Fruit fly (Drosophila melanogaster) whole organism, pupa: ENCODE results near the gene stg1.

Experiments
- CG10348 ChIP-seq: fragments of 200-800 bp; sonication (Bioruptor generic); IDR thresholded peaks from 2 replicates; pipeline ENCODE4 v1.3.6; 2022; ENCODE audit warnings: missing biosample characterization, missing genetic modification characterization
- CG12605 ChIP-seq: fragments of 200-800 bp; sonication (Bioruptor generic); IDR thresholded peaks from 2 replicates; pipeline ENCODE4 v1.3.6; 2022; ENCODE audit warnings: missing biosample characterization, missing genetic modification characterization
- CG13204 ChIP-seq: fragments of 200-800 bp; sonication (Bioruptor generic); optimal IDR thresholded peaks from 2 replicates; lab custom pipeline; 2018; ENCODE audit warnings: missing biosample characterization, mild to moderate bottlenecking, missing genetic modification characterization, moderate library complexity
- CG14655 ChIP-seq: fragments of 200-800 bp; sonication (Bioruptor generic); optimal IDR thresholded peaks from 3 replicates; lab custom pipeline; 2017; ENCODE audit warnings: mild to moderate bottlenecking, missing biosample characterization, missing genetic modification reagents, missing genetic modification characterization
- CG15710 ChIP-seq: fragments of 200-800 bp; sonication (Bioruptor generic); optimal IDR thresholded peaks from 2 replicates; lab custom pipeline; 2018; ENCODE audit warnings: missing biosample characterization, mild to moderate bottlenecking, missing genetic modification characterization, moderate library complexity
- CG17806 ChIP-seq: fragments of 200-800 bp; sonication (Bioruptor generic); optimal IDR thresholded peaks from 2 replicates; lab custom pipeline; 2018; ENCODE audit warnings: missing biosample characterization, mild to moderate bottlenecking, missing genetic modification characterization, moderate library complexity
- CG32121 ChIP-seq: fragments of 200-800 bp; sonication (Bioruptor generic); IDR thresholded peaks from 2 replicates; pipeline ENCODE4 v1.3.6; 2022; ENCODE audit warnings: missing biosample characterization, missing genetic modification characterization
- CG34367 ChIP-seq: fragments of 200-800 bp; sonication (Bioruptor generic); optimal IDR thresholded peaks from 2 replicates; lab custom pipeline; 2018; ENCODE audit warnings: missing biosample characterization, mild to moderate bottlenecking, missing genetic modification characterization
- CG4496 ChIP-seq: fragments of 200-800 bp; sonication (Bioruptor generic); IDR thresholded peaks from 3 replicates; pipeline ENCODE4 v1.3.6; 2022; ENCODE audit warnings: missing biosample characterization, missing genetic modification characterization
- CG8159 ChIP-seq: fragments of 200-800 bp; sonication (Bioruptor generic); optimal IDR thresholded peaks from 3 replicates; lab custom pipeline; 2018; ENCODE audit warnings: missing biosample characterization, mild to moderate bottlenecking, missing genetic modification characterization, moderate library complexity
- CG8301 ChIP-seq: fragments of 200-800 bp; sonication (Bioruptor generic); optimal IDR thresholded peaks from 2 replicates; lab custom pipeline; 2018; ENCODE audit warnings: missing biosample characterization, mild to moderate bottlenecking, missing genetic modification characterization
- CG9948 ChIP-seq: fragments of 200-800 bp; sonication (Bioruptor generic); optimal IDR thresholded peaks from 2 replicates; lab custom pipeline; 2018; ENCODE audit warnings: missing biosample characterization, mild to moderate bottlenecking, missing genetic modification characterization, moderate library complexity
- D1 ChIP-seq: fragments of 200-800 bp; sonication (Bioruptor generic); optimal IDR thresholded peaks from 2 replicates; lab custom pipeline; 2018; ENCODE audit warnings: missing biosample characterization, mild to moderate bottlenecking, missing genetic modification characterization, moderate library complexity
- EcR ChIP-seq: fragments of 200-800 bp; sonication (Bioruptor generic); optimal IDR thresholded peaks from 3 replicates; lab custom pipeline; 2019; ENCODE audit warnings: missing biosample characterization, missing genetic modification characterization, mild to moderate bottlenecking, moderate library complexity, missing genetic modification reagents
- Ets98B ChIP-seq: fragments of 200-800 bp; sonication (Bioruptor generic); IDR thresholded peaks from 2 replicates; pipeline ENCODE4 v1.3.6; 2022; ENCODE audit warnings: missing biosample characterization, missing genetic modification characterization
- Pif1A ChIP-seq: fragments of 200-800 bp; sonication (Bioruptor generic); optimal IDR thresholded peaks from 3 replicates; lab custom pipeline; 2016; ENCODE audit warnings: missing biosample characterization, missing genetic modification characterization
- Pif1B ChIP-seq: fragments of 200-800 bp; sonication (Bioruptor generic); optimal IDR thresholded peaks from 3 replicates; lab custom pipeline; 2016; ENCODE audit warnings: missing biosample characterization, missing genetic modification characterization
- Snoo ChIP-seq: fragments of 200-800 bp; sonication (Bioruptor generic); optimal IDR thresholded peaks from 3 replicates; lab custom pipeline; 2017; ENCODE audit warnings: missing biosample characterization, mild to moderate bottlenecking, missing genetic modification characterization, inconsistent platforms
- fd96Ca ChIP-seq: fragments of 200-800 bp; sonication (Bioruptor generic); IDR thresholded peaks from 3 replicates; pipeline ENCODE4 v1.3.6; 2022; ENCODE audit warnings: missing biosample characterization, missing genetic modification characterization
- gl ChIP-seq: fragments of 200-800 bp; sonication (Bioruptor generic); optimal IDR thresholded peaks from 2 replicates; lab custom pipeline; 2018; ENCODE audit warnings: missing biosample characterization, mild to moderate bottlenecking, missing genetic modification characterization
- rn ChIP-seq: fragments of 200-800 bp; sonication (Bioruptor generic); IDR thresholded peaks from 2 replicates; pipeline ENCODE4 v1.3.6; 2022; ENCODE audit warnings: missing biosample characterization, missing genetic modification characterization

Gene stg1

DNA sequence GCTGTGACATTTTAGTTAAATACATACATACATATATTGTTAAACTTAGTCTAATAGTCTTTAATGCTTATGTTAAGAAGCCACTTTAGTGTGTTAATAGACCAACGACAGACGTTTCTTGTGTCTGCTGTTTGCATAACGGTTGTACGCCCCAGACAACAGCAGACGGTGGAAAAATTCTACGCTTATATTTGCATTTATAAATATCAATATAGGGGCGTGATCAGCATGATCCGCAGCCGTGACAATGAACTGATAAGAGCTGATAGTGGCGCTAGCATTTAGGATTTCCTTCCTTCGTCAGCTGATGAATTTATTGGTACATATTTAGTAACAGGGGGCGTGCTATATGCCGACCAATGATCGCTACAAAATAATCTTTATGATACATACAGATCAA lies 27.9 kb upstream of the stg1 start:
- TF ChIP-seq rn (GFP tag; lab: Robert Waterston, UW) = no peak
- peak; percentile 16 for TF ChIP-seq EcR (GFP tag; lab: Kevin White, UChicago)
- TF ChIP-seq, all 21 proteins: peak for 1

DNA sequence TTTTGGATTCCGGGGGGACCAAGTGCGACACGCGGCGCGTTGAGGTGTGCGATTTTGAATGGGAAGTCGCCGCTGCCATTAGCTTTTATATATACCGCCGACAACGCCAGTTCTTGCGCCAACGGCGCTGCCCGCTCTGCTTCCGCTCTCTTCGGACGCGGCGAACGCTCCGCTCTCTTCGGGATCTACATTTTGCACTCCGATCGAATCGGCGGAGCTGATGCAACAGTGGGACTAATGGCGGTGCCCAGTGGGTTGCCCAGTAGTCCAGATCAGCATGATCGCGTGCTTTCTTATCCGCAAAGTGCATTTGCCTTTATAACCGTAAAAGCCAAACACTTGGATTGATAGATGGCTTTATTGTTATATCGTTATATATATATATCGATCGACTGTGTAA lies 26.2 kb upstream of the stg1 start, which contains the start of gene CG32512:
TSS of gene CG32512 (minus strand) at position 67 of the 400 bp plus-strand sequence.
- peak; percentile 49 for TF ChIP-seq Ets98B (GFP tag; lab: Robert Waterston, UW)
- no peak for TF ChIP-seq CG17806 (tag; lab: Kevin White, UChicago)
- TF ChIP-seq Pif1B (GFP tag; lab: Kevin White, UChicago) = no peak
- peak; percentile 37; the same call in 2 of the 3 replicates for TF ChIP-seq CG4496 (GFP tag; lab: Robert Waterston, UW)
- TF ChIP-seq EcR (GFP tag; lab: Kevin White, UChicago) = peak; percentile 15
- peak; percentile 34; the same call in 1 of the 3 replicates for TF ChIP-seq fd96Ca (GFP tag; lab: Robert Waterston, UW)
- peak; percentile 43 for TF ChIP-seq CG13204

DNA sequence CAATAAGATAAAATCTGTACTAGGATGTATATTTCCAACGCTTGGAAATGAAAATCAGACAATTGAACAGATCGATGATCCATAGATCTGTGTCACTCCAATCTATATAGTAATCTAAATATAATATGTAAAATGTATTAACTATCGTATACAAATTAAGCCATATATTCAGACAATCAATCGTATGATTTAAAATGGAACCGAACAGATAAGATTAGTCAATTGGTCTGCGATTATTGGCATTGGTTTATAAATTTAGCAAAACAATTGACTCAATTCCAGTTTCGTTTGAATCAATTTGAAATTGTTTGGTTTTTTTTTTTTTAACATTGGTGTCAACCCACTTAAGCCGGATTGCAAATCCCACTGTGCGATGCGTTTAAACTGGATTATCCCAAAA lies 25.7 kb upstream of the stg1 start:
- TF ChIP-seq CG8159 (peak; percentile 58), CG13204 (no peak), EcR (GFP tag; lab: Kevin White, UChicago) (no peak), CG9948 (peak; percentile 41), Pif1B (GFP tag; lab: Kevin White, UChicago) (peak; percentile 15), CG15710 (tag; lab: Kevin White, UChicago) (peak; percentile 20), CG17806 (tag; lab: Kevin White, UChicago) (peak; percentile 22), CG4496 (GFP tag; lab: Robert Waterston, UW) (peak; percentile 67), gl (tag; lab: Kevin White, UChicago) (no peak), Snoo (peak; percentile 43), CG12605 (no peak), rn (GFP tag; lab: Robert Waterston, UW) (no peak), Pif1A (GFP tag; lab: Kevin White, UChicago) (no peak), CG34367 (tag; lab: Kevin White, UChicago) (peak; percentile 14), D1 (tag; lab: Kevin White, UChicago) (no peak), CG14655 (GFP tag; lab: Kevin White, UChicago) (peak; percentile 59), Ets98B (GFP tag; lab: Robert Waterston, UW) (peak; percentile 23; the same call in 1 of the 2 replicates), CG8301 (peak; percentile 18), CG32121 (GFP tag; lab: Robert Waterston, UW) (peak; percentile 28; the same call in 1 of the 2 replicates), fd96Ca (GFP tag; lab: Robert Waterston, UW) (0 out of 3 replicates have a peak, but pooled peaks have one; percentile 24)

DNA sequence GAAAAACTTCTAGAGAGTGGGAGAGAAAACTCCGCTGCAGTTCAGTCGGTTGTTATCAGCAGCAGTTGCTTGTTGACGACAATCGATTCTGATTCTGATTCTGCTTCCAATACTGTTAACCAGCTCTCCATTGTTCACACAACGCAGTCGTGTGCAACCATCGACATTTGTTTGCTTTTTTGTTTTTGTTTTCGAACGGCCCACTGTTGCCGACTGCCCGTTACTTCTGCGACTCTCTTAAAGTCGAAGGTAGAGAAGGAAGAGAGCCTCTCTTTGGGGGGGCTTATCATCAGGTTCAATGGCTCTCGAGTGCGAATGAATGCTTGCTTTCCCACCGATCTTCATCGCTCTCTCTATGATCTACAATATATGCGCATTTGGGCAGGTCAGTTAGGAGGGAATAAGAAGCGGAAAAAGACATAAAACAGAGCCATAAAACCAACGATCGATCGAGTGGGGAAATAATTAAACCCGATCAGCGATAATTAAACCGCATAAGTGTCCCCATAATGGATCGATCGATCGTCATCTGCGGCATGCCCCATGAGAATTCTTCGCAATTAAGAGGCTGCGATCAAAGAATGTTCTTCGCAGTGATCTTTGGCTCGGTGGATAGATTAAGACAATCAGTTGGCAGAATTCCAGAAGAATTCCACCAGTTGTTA lies 21.8 kb upstream of the stg1 start:
- TF ChIP-seq CG34367 (tag; lab: Kevin White, UChicago) (no peak), CG12605 (0 out of 2 replicates have a peak, but pooled peaks have one; percentile 29), D1 (tag; lab: Kevin White, UChicago) (no peak), CG4496 (GFP tag; lab: Robert Waterston, UW) (peak; percentile 45; the same call in 1 of the 3 replicates), Pif1A (GFP tag; lab: Kevin White, UChicago) (peak; percentile 16), gl (tag; lab: Kevin White, UChicago) (peak; percentile 72), CG15710 (tag; lab: Kevin White, UChicago) (peak; percentile 16), CG8159 (no peak), CG32121 (GFP tag; lab: Robert Waterston, UW) (no peak), EcR (GFP tag; lab: Kevin White, UChicago) (peak; percentile 96), Pif1B (GFP tag; lab: Kevin White, UChicago) (no peak), Snoo (no peak), CG13204 (peak; percentile 67)

DNA sequence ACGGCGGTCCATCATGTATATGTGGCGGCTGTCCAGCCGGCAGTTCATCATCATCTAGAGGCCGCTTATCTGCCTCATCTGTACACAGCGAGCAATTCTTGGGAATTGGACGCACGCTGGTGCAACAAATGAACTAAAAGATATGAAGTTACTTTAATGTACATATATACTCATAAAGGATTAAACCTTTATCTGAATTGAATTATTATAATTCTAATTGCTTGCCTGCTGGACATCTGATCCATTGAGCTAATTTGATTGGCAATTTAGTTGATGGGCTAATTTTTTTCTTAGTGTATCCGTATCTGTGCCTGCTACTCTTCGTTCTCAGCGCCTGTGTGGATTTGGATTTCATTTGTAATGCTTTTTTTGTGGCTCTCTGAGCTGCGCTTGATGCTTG lies 20.7 kb upstream of the stg1 start:
- peak; percentile 90 for TF ChIP-seq CG17806 (tag; lab: Kevin White, UChicago)
- peak; percentile 90 for TF ChIP-seq CG9948
- peak; percentile 94 for TF ChIP-seq CG14655 (GFP tag; lab: Kevin White, UChicago)
- TF ChIP-seq Pif1B (GFP tag; lab: Kevin White, UChicago) = peak; percentile 87
- TF ChIP-seq fd96Ca (GFP tag; lab: Robert Waterston, UW) = peak; percentile 92
- TF ChIP-seq D1 (tag; lab: Kevin White, UChicago) = peak; percentile 79
- peak; percentile 91 for TF ChIP-seq CG8159
- TF ChIP-seq rn (GFP tag; lab: Robert Waterston, UW) = 0 out of 2 replicates have a peak, but pooled peaks have one; percentile 45
- peak; percentile 82 for TF ChIP-seq gl (tag; lab: Kevin White, UChicago)
- peak; percentile 92 for TF ChIP-seq CG32121 (GFP tag; lab: Robert Waterston, UW)
- peak; percentile 89 for TF ChIP-seq EcR (GFP tag; lab: Kevin White, UChicago)
- TF ChIP-seq CG13204 = peak; percentile 79
- TF ChIP-seq CG34367 (tag; lab: Kevin White, UChicago) = peak; percentile 88
- TF ChIP-seq CG10348 (GFP tag; lab: Robert Waterston, UW) = peak; percentile 66; the same call in 1 of the 2 replicates
- TF ChIP-seq Ets98B (GFP tag; lab: Robert Waterston, UW) = peak; percentile 88
- peak; percentile 88 for TF ChIP-seq Pif1A (GFP tag; lab: Kevin White, UChicago)
- peak; percentile 89 for TF ChIP-seq CG15710 (tag; lab: Kevin White, UChicago)
- TF ChIP-seq CG12605 = peak; percentile 66; the same call in 1 of the 2 replicates
- TF ChIP-seq CG8301 = peak; percentile 93
- peak; percentile 79 for TF ChIP-seq Snoo
- peak; percentile 90 for TF ChIP-seq CG4496 (GFP tag; lab: Robert Waterston, UW)
